Fruit fly (Drosophila melanogaster): ENCODE measurements around the gene Cmpk.
A peak's percentile ranks its signal among the peaks of the same experiment; 100 is the strongest.

Gene Cmpk

DNA sequence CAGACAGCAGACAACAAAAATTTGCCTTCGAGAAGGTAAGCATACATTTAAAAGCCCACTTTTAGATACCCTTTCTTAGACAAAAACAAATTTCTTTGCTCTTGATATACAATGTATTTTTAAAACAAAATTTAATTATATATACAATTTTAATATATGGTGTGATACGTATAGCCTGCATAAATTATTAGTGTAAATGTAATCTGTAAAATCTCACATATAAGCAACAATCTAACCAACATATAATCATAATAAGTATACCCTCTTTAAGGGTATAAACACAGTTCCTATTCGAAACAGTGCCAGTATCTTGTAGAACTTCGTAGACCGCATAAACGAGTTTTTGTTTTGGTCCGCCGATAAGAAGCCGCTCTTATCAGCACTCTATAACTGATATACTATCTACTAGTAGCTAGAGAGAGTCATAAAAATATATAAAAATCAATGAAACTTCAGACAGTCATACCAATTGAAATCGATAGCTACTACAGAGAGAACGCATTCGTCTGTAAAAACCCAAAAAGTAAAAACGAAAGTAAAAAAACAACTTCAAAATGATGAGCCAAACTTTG lies 40.9 kb downstream of the Cmpk start, which contains the start of gene Kaz-m1 (continued):
- no peak for TF ChIP-seq knrl (GFP tag; IDR thresholded peaks at IDR 0.05; ENCODE audit: partially characterized antibody)
- no peak for TF ChIP-seq CG15514 (GFP tag; optimal IDR thresholded peaks at IDR 0.05)
- TF ChIP-seq toy (GFP tag; IDR thresholded peaks at IDR 0.05), result no peak
- TF ChIP-seq CG4424 (GFP tag; optimal IDR thresholded peaks at IDR 0.05), result peak; percentile 42
- no peak for TF ChIP-seq lov (optimal IDR thresholded peaks at IDR 0.05)
- TF ChIP-seq lov (GFP tag; IDR thresholded peaks at IDR 0.05), result no peak
- TF ChIP-seq CG17385 (GFP tag; optimal IDR thresholded peaks at IDR 0.05), result peak; percentile 46
- TF ChIP-seq CG1603 (tag; optimal IDR thresholded peaks at IDR 0.05), result no peak
- peak; percentile 57 for TF ChIP-seq Blimp-1 (GFP tag; optimal IDR thresholded peaks at IDR 0.05)
- TF ChIP-seq al (GFP tag; IDR thresholded peaks at IDR 0.05), result peak; percentile 32; the same call in 1 of the 2 replicates
- no peak for TF ChIP-seq ato (GFP tag; IDR thresholded peaks at IDR 0.05; ENCODE audit: partially characterized antibody)
- peak; percentile 58 for TF ChIP-seq dmrt99B (tag; optimal IDR thresholded peaks at IDR 0.05)
- TF ChIP-seq gcm2 (GFP tag; optimal IDR thresholded peaks at IDR 0.05), result no peak
- TF ChIP-seq CG11696 (GFP tag; IDR thresholded peaks at IDR 0.05), result no peak
- no peak for TF ChIP-seq gt (GFP tag; IDR thresholded peaks at IDR 0.05)
- TF ChIP-seq Ets97D (GFP tag; optimal IDR thresholded peaks at IDR 0.05), result no peak
- no peak for TF ChIP-seq wdn (GFP tag; IDR thresholded peaks at IDR 0.05)
- TF ChIP-seq maf-S (GFP tag; optimal IDR thresholded peaks at IDR 0.05), result no peak
- TF ChIP-seq CG43689 (GFP tag; IDR thresholded peaks at IDR 0.05), result no peak
- peak; percentile 46 for TF ChIP-seq CG10209 (GFP tag; optimal IDR thresholded peaks at IDR 0.05)
- peak; percentile 53 for TF ChIP-seq CG7556 (GFP tag; optimal IDR thresholded peaks at IDR 0.05)
- no peak for TF ChIP-seq stwl (tag; optimal IDR thresholded peaks at IDR 0.05)
- TF ChIP-seq CG4282 (GFP tag; optimal IDR thresholded peaks at IDR 0.05), result no peak
- TF ChIP-seq lab (GFP tag; optimal IDR thresholded peaks at IDR 0.05), result peak; percentile 43
- peak; percentile 14 for TF ChIP-seq CG3407 (GFP tag; optimal IDR thresholded peaks at IDR 0.05)
- no peak for TF ChIP-seq Doc3 (GFP tag; IDR thresholded peaks at IDR 0.05; ENCODE audit: partially characterized antibody)
- 0 out of 2 replicates have a peak, but pooled peaks have one; percentile 13 for TF ChIP-seq CG10366 (GFP tag; IDR thresholded peaks at IDR 0.05)
- TF ChIP-seq nerfin-1 (tag; optimal IDR thresholded peaks at IDR 0.05), result peak; percentile 50
- TF ChIP-seq CG17361 (GFP tag; IDR thresholded peaks at IDR 0.05), result peak; percentile 76
- TF ChIP-seq grau (tag; optimal IDR thresholded peaks at IDR 0.05), result peak; percentile 75
- TF ChIP-seq CG14014 (GFP tag; IDR thresholded peaks at IDR 0.05), result peak; percentile 35; the same call in 1 of the 2 replicates
- peak; percentile 87 for TF ChIP-seq row (GFP tag; IDR thresholded peaks at IDR 0.05)
- no peak for TF ChIP-seq CG1832 (GFP tag; optimal IDR thresholded peaks at IDR 0.05)
- no peak for TF ChIP-seq Atf3 (GFP tag; optimal IDR thresholded peaks at IDR 0.05)
- peak; percentile 16 for TF ChIP-seq CG1233 (GFP tag; optimal IDR thresholded peaks at IDR 0.05)
- no peak for TF ChIP-seq ci (GFP tag; IDR thresholded peaks at IDR 0.05)
- TF ChIP-seq CG12769 (tag; optimal IDR thresholded peaks at IDR 0.05), result no peak
- no peak for TF ChIP-seq slp2 (GFP tag; optimal IDR thresholded peaks at IDR 0.05)
- no peak for TF ChIP-seq CG4854 (GFP tag; optimal IDR thresholded peaks at IDR 0.05)
- TF ChIP-seq Atf-2 (GFP tag; optimal IDR thresholded peaks at IDR 0.05), result no peak
- TF ChIP-seq CG12391 (tag; optimal IDR thresholded peaks at IDR 0.05), result peak; percentile 69
- TF ChIP-seq hkb (optimal IDR thresholded peaks at IDR 0.05), result no peak
- peak; percentile 60 for TF ChIP-seq hkb (GFP tag; IDR thresholded peaks at IDR 0.05)
- no peak for TF ChIP-seq CG3995 (GFP tag; optimal IDR thresholded peaks at IDR 0.05)
- TF ChIP-seq gsb (GFP tag; IDR thresholded peaks at IDR 0.05), result no peak
- peak; percentile 72 for TF ChIP-seq CG33557 (GFP tag; optimal IDR thresholded peaks at IDR 0.05)
- peak; percentile 59 for TF ChIP-seq Fer3 (tag; optimal IDR thresholded peaks at IDR 0.05)
- no peak for TF ChIP-seq Drgx (GFP tag; IDR thresholded peaks at IDR 0.05)
- no peak for TF ChIP-seq sens (GFP tag)
- no peak for TF ChIP-seq chinmo (GFP tag; IDR thresholded peaks at IDR 0.05; ENCODE audit: partially characterized antibody)
- peak; percentile 17 for TF ChIP-seq oc (tag; optimal IDR thresholded peaks at IDR 0.05)

Measured in whole organism, embryonic.